Fruit fly (Drosophila melanogaster): ENCODE measurements around the gene CG7655.

CG7655 gene

DNA sequence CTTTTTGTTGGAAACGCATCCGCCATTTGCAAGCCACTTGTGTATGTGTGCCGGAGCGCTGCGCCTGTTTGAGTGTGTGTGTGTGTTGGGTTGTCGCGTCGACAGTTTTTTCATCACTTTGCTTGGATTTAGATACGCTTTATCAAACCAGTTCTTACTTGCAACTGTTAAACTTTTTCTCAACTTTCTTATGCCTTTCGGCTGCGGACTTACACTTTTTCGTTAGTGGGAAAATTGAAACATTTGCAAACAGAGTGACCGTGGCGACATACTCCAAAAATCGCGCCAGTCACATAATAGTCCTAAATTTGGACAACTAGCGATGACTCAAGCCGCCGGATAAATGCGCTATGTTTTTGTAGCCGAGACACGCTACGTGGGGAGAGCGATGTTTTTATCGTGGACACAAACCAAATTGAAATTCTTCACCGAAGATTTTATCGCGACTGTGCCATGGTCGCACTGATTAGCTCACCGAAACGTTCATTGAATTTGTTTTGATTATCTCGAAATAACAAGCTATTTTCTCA, at the start of gene CG7655, which contains the start of gene alt:
Gene CG7655, plus strand, starts transcription at position 426 of the 530 bp plus-strand sequence.
Gene alt, minus strand, starts transcription at position 272 of the 530 bp plus-strand sequence.
- TF ChIP-seq CG10348 (GFP tag; IDR thresholded peaks at IDR 0.05): no peak
- no peak for TF ChIP-seq CG15710 (tag; optimal IDR thresholded peaks at IDR 0.05)
- TF ChIP-seq Pif1B (GFP tag; optimal IDR thresholded peaks at IDR 0.05): no peak
- no peak for TF ChIP-seq CG9948 (tag; optimal IDR thresholded peaks at IDR 0.05)
- TF ChIP-seq CG12605 (GFP tag; IDR thresholded peaks at IDR 0.05): no peak
- no peak for TF ChIP-seq Ets98B (GFP tag; IDR thresholded peaks at IDR 0.05)
- no peak for TF ChIP-seq rn (GFP tag; IDR thresholded peaks at IDR 0.05)
- TF ChIP-seq CG8159 (tag; optimal IDR thresholded peaks at IDR 0.05): no peak
- TF ChIP-seq gl (tag; optimal IDR thresholded peaks at IDR 0.05): peak; percentile 8
- TF ChIP-seq CG4496 (GFP tag; IDR thresholded peaks at IDR 0.05): no peak
- peak; percentile 78 for TF ChIP-seq EcR (GFP tag; optimal IDR thresholded peaks at IDR 0.05)

- TF ChIP-seq gl (tag; optimal IDR thresholded peaks at IDR 0.05): no peak
- TF ChIP-seq Pif1B (GFP tag; optimal IDR thresholded peaks at IDR 0.05): no peak
- TF ChIP-seq CG8301 (tag; optimal IDR thresholded peaks at IDR 0.05): no peak
- no peak for TF ChIP-seq fd96Ca (GFP tag; IDR thresholded peaks at IDR 0.05)
- no peak for TF ChIP-seq EcR (GFP tag; optimal IDR thresholded peaks at IDR 0.05)
- no peak for TF ChIP-seq CG4496 (GFP tag; IDR thresholded peaks at IDR 0.05)
- TF ChIP-seq Ets98B (GFP tag; IDR thresholded peaks at IDR 0.05): no peak
- no peak for TF ChIP-seq Snoo (tag; optimal IDR thresholded peaks at IDR 0.05)
- TF ChIP-seq rn (GFP tag; IDR thresholded peaks at IDR 0.05): no peak
- TF ChIP-seq CG8159 (tag; optimal IDR thresholded peaks at IDR 0.05): no peak
- TF ChIP-seq CG32121 (GFP tag; IDR thresholded peaks at IDR 0.05): no peak
- no peak for TF ChIP-seq CG15710 (tag; optimal IDR thresholded peaks at IDR 0.05)
- no peak for TF ChIP-seq CG13204 (GFP tag; optimal IDR thresholded peaks at IDR 0.05)
- no peak for TF ChIP-seq CG12605 (GFP tag; IDR thresholded peaks at IDR 0.05)
- TF ChIP-seq CG10348 (GFP tag; IDR thresholded peaks at IDR 0.05): no peak
- TF ChIP-seq CG34367 (tag; optimal IDR thresholded peaks at IDR 0.05): no peak
- no peak for TF ChIP-seq CG14655 (GFP tag; optimal IDR thresholded peaks at IDR 0.05)
- TF ChIP-seq CG9948 (tag; optimal IDR thresholded peaks at IDR 0.05): no peak
- TF ChIP-seq Pif1A (GFP tag; optimal IDR thresholded peaks at IDR 0.05): no peak
Observed at dm6 chr3R:17644019-17644418, 38.5 kb upstream of the CG7655 start.

DNA sequence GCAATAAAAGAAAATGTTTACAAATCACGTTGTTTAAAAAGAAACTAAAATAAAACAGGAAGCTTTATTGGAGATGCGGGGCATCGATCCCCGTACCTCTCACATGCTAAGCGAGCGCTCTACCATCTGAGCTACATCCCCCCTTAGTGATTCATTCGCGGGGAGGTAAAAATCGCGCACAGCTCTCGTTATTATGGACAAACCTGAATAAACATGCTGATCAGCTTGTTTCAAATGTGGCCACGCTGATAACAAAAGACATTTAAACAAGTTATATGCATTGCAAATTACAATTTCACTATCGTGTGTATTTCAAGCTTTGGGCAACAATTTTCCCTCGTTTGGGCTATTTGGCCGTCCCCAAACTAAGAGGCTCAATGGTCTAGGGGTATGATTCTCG, 37.2 kb upstream of the CG7655 start:
- no peak for TF ChIP-seq CG13204 (GFP tag; optimal IDR thresholded peaks at IDR 0.05)
- peak; percentile 22; the same call in 1 of the 3 replicates for TF ChIP-seq CG4496 (GFP tag; IDR thresholded peaks at IDR 0.05)

DNA sequence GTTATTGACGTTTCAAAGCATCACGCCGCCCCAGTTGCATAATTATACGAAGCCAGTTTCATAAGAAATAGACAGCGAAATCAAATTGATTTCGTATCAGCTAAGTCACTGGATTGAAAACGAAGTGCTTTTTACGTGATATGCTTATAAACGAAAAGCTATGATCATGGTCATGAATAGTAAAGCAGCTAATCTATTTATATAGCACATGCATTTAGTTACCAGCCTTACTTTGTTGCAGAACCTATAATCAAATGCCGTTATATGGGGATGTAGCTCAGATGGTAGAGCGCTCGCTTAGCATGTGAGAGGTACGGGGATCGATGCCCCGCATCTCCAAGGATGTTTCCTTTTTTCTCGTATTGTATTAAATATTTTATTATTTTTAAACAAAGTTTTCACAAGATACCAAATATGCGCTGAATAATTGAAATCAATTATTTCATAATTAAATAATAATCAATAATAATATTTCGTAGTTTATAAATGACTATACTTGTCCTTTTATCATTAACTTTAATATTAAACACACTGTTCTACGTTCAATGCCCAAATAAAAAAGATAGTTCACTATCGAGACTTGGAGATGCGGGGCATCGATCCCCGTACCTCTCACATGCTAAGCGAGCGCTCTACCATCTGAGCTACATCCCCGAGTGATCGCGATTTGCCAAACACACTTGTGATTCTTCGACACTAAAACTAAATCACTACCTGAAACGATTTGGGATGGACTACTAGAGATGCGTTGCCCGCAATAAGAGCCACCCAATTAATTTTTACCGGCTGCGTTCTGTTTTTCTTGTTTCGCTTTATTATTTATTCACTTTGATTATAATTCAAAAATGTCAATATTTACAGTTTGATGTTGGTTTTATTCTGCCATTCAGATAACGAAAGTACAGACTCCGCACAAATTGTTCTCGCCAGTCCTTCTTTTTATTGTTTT, 36.1 kb upstream of the CG7655 start:
- TF ChIP-seq Pif1B (GFP tag; optimal IDR thresholded peaks at IDR 0.05) (no peak), EcR (GFP tag; optimal IDR thresholded peaks at IDR 0.05) (no peak), Pif1A (GFP tag; optimal IDR thresholded peaks at IDR 0.05) (no peak), CG4496 (GFP tag; IDR thresholded peaks at IDR 0.05) (no peak), CG14655 (GFP tag; optimal IDR thresholded peaks at IDR 0.05) (no peak), CG34367 (tag; optimal IDR thresholded peaks at IDR 0.05) (no peak), fd96Ca (GFP tag; IDR thresholded peaks at IDR 0.05) (no peak), Ets98B (GFP tag; IDR thresholded peaks at IDR 0.05) (no peak), gl (tag; optimal IDR thresholded peaks at IDR 0.05) (no peak)

- no peak for TF ChIP-seq CG10348 (GFP tag; IDR thresholded peaks at IDR 0.05)
- TF ChIP-seq CG17806 (tag; optimal IDR thresholded peaks at IDR 0.05): no peak
- no peak for TF ChIP-seq CG14655 (GFP tag; optimal IDR thresholded peaks at IDR 0.05)
- no peak for TF ChIP-seq CG8159 (tag; optimal IDR thresholded peaks at IDR 0.05)
- TF ChIP-seq CG15710 (tag; optimal IDR thresholded peaks at IDR 0.05): no peak
- no peak for TF ChIP-seq Snoo (tag; optimal IDR thresholded peaks at IDR 0.05)
- no peak for TF ChIP-seq CG13204 (GFP tag; optimal IDR thresholded peaks at IDR 0.05)
- no peak for TF ChIP-seq rn (GFP tag; IDR thresholded peaks at IDR 0.05)
- TF ChIP-seq CG9948 (tag; optimal IDR thresholded peaks at IDR 0.05): no peak
- TF ChIP-seq Pif1A (GFP tag; optimal IDR thresholded peaks at IDR 0.05): no peak
- TF ChIP-seq CG32121 (GFP tag; IDR thresholded peaks at IDR 0.05): no peak
- no peak for TF ChIP-seq fd96Ca (GFP tag; IDR thresholded peaks at IDR 0.05)
- no peak for TF ChIP-seq EcR (GFP tag; optimal IDR thresholded peaks at IDR 0.05)
- TF ChIP-seq D1 (tag; optimal IDR thresholded peaks at IDR 0.05): no peak
- TF ChIP-seq Pif1B (GFP tag; optimal IDR thresholded peaks at IDR 0.05): no peak
- no peak for TF ChIP-seq CG4496 (GFP tag; IDR thresholded peaks at IDR 0.05)
- no peak for TF ChIP-seq CG12605 (GFP tag; IDR thresholded peaks at IDR 0.05)
Observed at dm6 chr3R:17647444-17647843, 35.0 kb upstream of the CG7655 start, which contains the start of gene CG14322. CG14322 (plus strand) TSS chr3R:17647679.

DNA sequence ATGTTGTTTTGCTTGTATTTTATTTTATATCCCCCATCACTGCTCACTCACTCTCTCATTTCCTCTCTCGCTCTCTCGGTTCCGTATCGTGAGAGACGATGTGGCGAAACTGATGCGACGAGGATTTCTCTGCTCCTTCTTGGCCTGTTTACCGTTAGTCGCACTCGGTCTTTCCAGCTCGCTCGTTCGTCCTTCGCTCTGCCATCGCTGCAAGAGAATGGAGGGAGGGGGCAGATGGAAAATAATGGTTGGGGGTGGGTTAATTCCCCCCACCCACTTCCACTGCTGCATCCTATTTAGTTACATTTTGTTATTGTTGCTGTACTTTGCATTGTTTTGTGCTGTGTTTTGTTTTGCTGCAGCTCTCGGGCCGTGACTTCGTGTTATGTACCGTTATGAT, 28.6 kb upstream of the CG7655 start:
- TF ChIP-seq Pif1A (GFP tag; optimal IDR thresholded peaks at IDR 0.05) (no peak), CG17806 (tag; optimal IDR thresholded peaks at IDR 0.05) (no peak), CG9948 (tag; optimal IDR thresholded peaks at IDR 0.05) (no peak)
